Worm (Caenorhabditis elegans) whole organism, early embryonic: ENCODE data around the gene zip-5.

ENCODE experiments used
- ama-1 ChIP-seq: fragments of 150-350 bp; optimal IDR thresholded peaks from 2 replicates; lab custom pipeline; 2014
- ets-7 ChIP-seq: sonication (generic microtip); optimal IDR thresholded peaks from 2 replicates; lab custom pipeline; 2016; ENCODE audit warnings: missing genotype, missing genetic modification characterization, missing compliant biosample characterization
- flt-1 ChIP-seq: fragments of 200-800 bp; sonication (Bioruptor generic); IDR thresholded peaks from 2 replicates; pipeline ENCODE4 v1.3.6; 2022; ENCODE audit warnings: missing genetic modification characterization, missing compliant biosample characterization
- hnd-1 ChIP-seq: sonication (generic microtip); optimal IDR thresholded peaks from 2 replicates; lab custom pipeline; 2016; ENCODE audit warnings: missing genetic modification characterization, missing compliant biosample characterization
- scrt-1 ChIP-seq: fragments of 200-800 bp; sonication (Bioruptor generic); IDR thresholded peaks from 2 replicates; pipeline ENCODE4 v1.3.6; 2022; ENCODE audit warnings: missing genetic modification characterization, missing compliant biosample characterization

- TF ChIP-seq hnd-1 (tag; lab: Kevin White, UChicago): no peak
- no peak for TF ChIP-seq ets-7 (tag; lab: Kevin White, UChicago)
- no peak for TF ChIP-seq scrt-1
- TF ChIP-seq ama-1 (lab: Kevin White, UChicago): no peak
- TF ChIP-seq flt-1 (GFP tag; lab: Robert Waterston, UW): no peak
Measured at ce11 chrV:13313045-13313623, 48.8 kb downstream of the zip-5 start, which contains the start of gene C50B6.3.
